Fruit fly (Drosophila melanogaster): Measurements from ENCODE around the gene Poc1.

The Poc1 gene

dm6 chr3L:13400872-13401418, 11.1 kb upstream of the Poc1 start, which contains the start of gene sens (continued):
- TF ChIP-seq Abd-B (GFP tag; optimal IDR thresholded peaks at IDR 0.05) (no peak), CG8478 (optimal IDR thresholded peaks at IDR 0.05) (no peak), dmrt99B (tag; optimal IDR thresholded peaks at IDR 0.05) (no peak), Nf-YC (tag; optimal IDR thresholded peaks at IDR 0.05) (peak; percentile 87), chinmo (GFP tag; IDR thresholded peaks at IDR 0.05; ENCODE audit: partially characterized antibody) (no peak), oc (tag; optimal IDR thresholded peaks at IDR 0.05) (no peak), Aef1 (GFP tag; IDR thresholded peaks at IDR 0.05) (no peak), CG17802 (tag; optimal IDR thresholded peaks at IDR 0.05) (no peak), run (tag; optimal IDR thresholded peaks at IDR 0.05) (no peak), CHES-1-like (GFP tag; optimal IDR thresholded peaks at IDR 0.05) (no peak), CG8281 (tag; optimal IDR thresholded peaks at IDR 0.05) (no peak), gfzf (GFP tag; optimal IDR thresholded peaks at IDR 0.05) (no peak), Nf-YB (GFP tag; optimal IDR thresholded peaks at IDR 0.05) (peak; percentile 92), Ravus (GFP tag; IDR thresholded peaks at IDR 0.05) (no peak), D19B (GFP tag; optimal IDR thresholded peaks at IDR 0.05) (no peak), CG14050 (GFP tag; IDR thresholded peaks at IDR 0.05) (no peak), sens (GFP tag) (peak; percentile 93), nom (GFP tag; optimal IDR thresholded peaks at IDR 0.05) (peak; percentile 35), lab (GFP tag; optimal IDR thresholded peaks at IDR 0.05) (no peak), cg (GFP tag; optimal IDR thresholded peaks at IDR 0.05) (peak; percentile 82), CG7372 (GFP tag; IDR thresholded peaks at IDR 0.05) (no peak), hbn (GFP tag; IDR thresholded peaks at IDR 0.05; ENCODE audit: partially characterized antibody) (no peak), crc (GFP tag; optimal IDR thresholded peaks at IDR 0.05) (no peak), CG5180 (GFP tag; optimal IDR thresholded peaks at IDR 0.05) (peak; percentile 7), Sry-δ (GFP tag; optimal IDR thresholded peaks at IDR 0.05) (no peak), da (GFP tag; optimal IDR thresholded peaks at IDR 0.05) (no peak), CG11723 (GFP tag; optimal IDR thresholded peaks at IDR 0.05) (no peak), CG4424 (GFP tag; optimal IDR thresholded peaks at IDR 0.05) (no peak)

- peak; percentile 19 for TF ChIP-seq Meics (GFP tag; optimal IDR thresholded peaks at IDR 0.05)
- TF ChIP-seq MESR4 (GFP tag; optimal IDR thresholded peaks at IDR 0.05) = no peak
- no peak for TF ChIP-seq bigmax (GFP tag; optimal IDR thresholded peaks at IDR 0.05)
- no peak for TF ChIP-seq CG8290 (GFP tag; optimal IDR thresholded peaks at IDR 0.05)
- TF ChIP-seq CG8290 (tag; optimal IDR thresholded peaks at IDR 0.05) = no peak
- peak; percentile 91 for TF ChIP-seq sens (GFP tag)
- no peak for TF ChIP-seq otp (GFP tag; IDR thresholded peaks at IDR 0.05)
- TF ChIP-seq fd64A (GFP tag; optimal IDR thresholded peaks at IDR 0.05) = peak; percentile 13
- peak; percentile 25 for TF ChIP-seq CG1603 (tag; optimal IDR thresholded peaks at IDR 0.05)
- peak; percentile 31 for TF ChIP-seq Med (GFP tag)
- no peak for TF ChIP-seq CG10267 (tag; optimal IDR thresholded peaks at IDR 0.05)
- peak; percentile 35 for TF ChIP-seq Ets65A (GFP tag)
- peak; percentile 26 for TF ChIP-seq ATbp (GFP tag; optimal IDR thresholded peaks at IDR 0.05)
Measured at dm6 chr3L:13397656-13398055, 7.8 kb upstream of the Poc1 start.

Data from whole organism, embryonic.